Fruit fly (Drosophila melanogaster): ENCODE measurements around the gene CG31457.

dm6 chr3R:23081265-23081664 is 46.5 kb downstream of the CG31457 start:
- no peak for TF ChIP-seq kay (GFP tag; optimal IDR thresholded peaks at IDR 0.05)
- no peak for TF ChIP-seq CG8765 (GFP tag; IDR thresholded peaks at IDR 0.05)
- no peak for TF ChIP-seq dan (GFP tag; IDR thresholded peaks at IDR 0.05)
- no peak for TF ChIP-seq en (GFP tag; optimal IDR thresholded peaks at IDR 0.05)
